Fruit fly (Drosophila melanogaster): Measurements from ENCODE around the gene Ddx1.

The Ddx1 gene

DNA sequence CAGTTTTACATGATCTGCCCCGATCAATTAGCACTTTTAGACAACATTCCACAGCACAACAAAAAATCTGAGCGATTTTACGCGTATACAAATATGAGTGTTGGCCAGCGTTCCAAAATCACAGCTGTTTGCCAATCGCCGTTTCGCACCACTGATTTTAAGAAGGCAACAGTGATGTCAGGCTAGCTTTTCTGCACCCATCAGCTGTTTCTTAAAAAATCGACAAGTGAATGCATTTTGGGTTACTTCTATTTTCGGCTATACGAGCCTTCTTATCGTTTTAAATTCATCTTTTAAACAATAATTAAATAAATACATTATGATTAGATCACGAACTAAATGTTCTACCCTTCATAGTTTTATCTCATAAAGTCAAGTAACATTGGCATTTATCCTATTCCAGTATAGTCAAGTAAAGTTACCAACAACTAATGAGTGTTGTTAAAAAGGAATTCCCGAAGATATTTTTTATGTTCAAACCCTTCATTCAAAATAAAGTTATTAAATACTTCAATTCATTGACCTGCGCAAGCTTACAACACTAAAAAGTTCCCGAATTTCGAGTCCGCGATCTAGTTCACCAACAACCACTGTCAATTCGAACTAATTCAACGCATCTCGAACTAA lies at the start of gene Ddx1, which contains the start of gene Rich (continued):
- TF ChIP-seq CG10565 (GFP tag; optimal IDR thresholded peaks at IDR 0.05) (no peak), Ptx1 (GFP tag; IDR thresholded peaks at IDR 0.05) (peak; percentile 50), Bteb2 (GFP tag; optimal IDR thresholded peaks at IDR 0.05) (peak; percentile 66), CG18476 (GFP tag; optimal IDR thresholded peaks at IDR 0.05) (peak; percentile 60), ewg (GFP tag; optimal IDR thresholded peaks at IDR 0.05) (peak; percentile 56), CG2875 (GFP tag; optimal IDR thresholded peaks at IDR 0.05) (no peak), CG8924 (tag; optimal IDR thresholded peaks at IDR 0.05) (peak; percentile 55), dimm (GFP tag; IDR thresholded peaks at IDR 0.05) (no peak), CG16815 (GFP tag; optimal IDR thresholded peaks at IDR 0.05) (peak; percentile 28), CG9797 (GFP tag; optimal IDR thresholded peaks at IDR 0.05) (peak; percentile 27), Spps (tag; optimal IDR thresholded peaks at IDR 0.05) (no peak), row (GFP tag; IDR thresholded peaks at IDR 0.05) (peak; percentile 89), CG14050 (GFP tag; IDR thresholded peaks at IDR 0.05) (no peak), CHES-1-like (GFP tag; optimal IDR thresholded peaks at IDR 0.05) (peak; percentile 36), CG15269 (tag; optimal IDR thresholded peaks at IDR 0.05) (peak; percentile 18), D (optimal IDR thresholded peaks at IDR 0.05) (no peak), D (GFP tag; optimal IDR thresholded peaks at IDR 0.05) (no peak), Opbp (GFP tag; IDR thresholded peaks at IDR 0.05; ENCODE audit: partially characterized antibody) (no peak), sd (tag; optimal IDR thresholded peaks at IDR 0.05) (peak; percentile 97), jumu (GFP tag; optimal IDR thresholded peaks at IDR 0.05) (peak; percentile 32), HmgZ (tag; optimal IDR thresholded peaks at IDR 0.05) (peak; percentile 65), yki (optimal IDR thresholded peaks at IDR 0.05) (no peak), Dip3 (GFP tag; optimal IDR thresholded peaks at IDR 0.05) (peak; percentile 8), D19B (GFP tag; optimal IDR thresholded peaks at IDR 0.05) (no peak), fd3F (GFP tag; optimal IDR thresholded peaks at IDR 0.05) (peak; percentile 20), maf-S (GFP tag; optimal IDR thresholded peaks at IDR 0.05) (no peak), phol (tag; optimal IDR thresholded peaks at IDR 0.05) (peak; percentile 60), CG10147 (GFP tag; optimal IDR thresholded peaks at IDR 0.05) (peak; percentile 30), nau (GFP tag; optimal IDR thresholded peaks at IDR 0.05) (no peak), CG2889 (GFP tag; IDR thresholded peaks at IDR 0.05) (no peak), Scr (GFP tag; IDR thresholded peaks at IDR 0.05; ENCODE audit: partially characterized antibody) (no peak), CG3838 (GFP tag; optimal IDR thresholded peaks at IDR 0.05) (no peak), crc (GFP tag; optimal IDR thresholded peaks at IDR 0.05) (no peak), CG12659 (GFP tag; optimal IDR thresholded peaks at IDR 0.05) (peak; percentile 77), Mad (GFP tag; optimal IDR thresholded peaks at IDR 0.05) (peak; percentile 11), CG17328 (GFP tag; IDR thresholded peaks at IDR 0.05) (no peak), ro (GFP tag; IDR thresholded peaks at IDR 0.05) (no peak), CG11093 (GFP tag; IDR thresholded peaks at IDR 0.05) (no peak), CG8290 (GFP tag; optimal IDR thresholded peaks at IDR 0.05) (peak; percentile 51), CG8290 (tag; optimal IDR thresholded peaks at IDR 0.05) (peak; percentile 58 to 70), Ets65A (GFP tag) (peak; percentile 94), lilli (GFP tag; optimal IDR thresholded peaks at IDR 0.05) (peak; percentile 54), CG30020 (tag; optimal IDR thresholded peaks at IDR 0.05) (peak; percentile 43), Dp (GFP tag; optimal IDR thresholded peaks at IDR 0.05) (peak; percentile 18), pan (optimal IDR thresholded peaks at IDR 0.05) (no peak), pan (GFP tag; optimal IDR thresholded peaks at IDR 0.05 in 1 of 2, IDR thresholded peaks at IDR 0.05 in 1 of 2) (peak in 1 of 2 experiments; percentile 9), tna (GFP tag; IDR thresholded peaks at IDR 0.05; ENCODE audit: partially characterized antibody) (no peak), az2 (GFP tag; optimal IDR thresholded peaks at IDR 0.05) (peak; percentile 44), corto (GFP tag; optimal IDR thresholded peaks at IDR 0.05) (peak; percentile 26), lab (GFP tag; optimal IDR thresholded peaks at IDR 0.05) (peak; percentile 45), sug (tag; optimal IDR thresholded peaks at IDR 0.05) (no peak)
